Fruit fly (Drosophila melanogaster) whole organism, embryonic: ENCODE measurements around the gene CG10413.

ENCODE experiments used
- Ada2b ChIP-seq: fragments of 200-800 bp; sonication (Bioruptor generic); IDR thresholded peaks from 2 replicates; pipeline ENCODE4 v1.3.6; 2022; ENCODE audit warnings: missing biosample characterization, missing genetic modification characterization
- Atf-2 ChIP-seq: fragments of 200-800 bp; sonication (Bioruptor generic); optimal IDR thresholded peaks from 2 replicates; lab custom pipeline; 2016; ENCODE audit warnings: missing biosample characterization, missing genetic modification characterization
- Bdp1 ChIP-seq: fragments of 200-800 bp; sonication (Bioruptor generic); optimal IDR thresholded peaks from 3 replicates; lab custom pipeline; 2016; ENCODE audit warnings: missing biosample characterization, missing genetic modification characterization
- BtbVII ChIP-seq: fragments of 200-800 bp; sonication (Bioruptor generic); optimal IDR thresholded peaks from 3 replicates; lab custom pipeline; 2017; ENCODE audit warnings: missing biosample characterization, mild to moderate bottlenecking, missing genetic modification characterization
- C15 ChIP-seq: fragments of 200-800 bp; sonication (Bioruptor generic); IDR thresholded peaks from 3 replicates; pipeline ENCODE4 v1.3.6; 2022; ENCODE audit warnings: missing biosample characterization, missing genetic modification characterization
- CG11247 ChIP-seq: fragments of 200-800 bp; sonication (Bioruptor generic); IDR thresholded peaks from 2 replicates; pipeline ENCODE4 v1.3.6; 2022; ENCODE audit warnings: missing biosample characterization, missing genetic modification characterization
- CG12104 ChIP-seq: fragments of 200-800 bp; sonication (Bioruptor generic); optimal IDR thresholded peaks from 3 replicates; lab custom pipeline; 2016; ENCODE audit warnings: missing biosample characterization, missing genetic modification characterization
- CG12219 ChIP-seq: fragments of 200-800 bp; sonication (Bioruptor generic); optimal IDR thresholded peaks from 3 replicates; lab custom pipeline; 2018; ENCODE audit warnings: missing biosample characterization, mild to moderate bottlenecking, missing genetic modification characterization
- CG12659 ChIP-seq: fragments of 200-800 bp; sonication (Bioruptor generic); optimal IDR thresholded peaks from 3 replicates; lab custom pipeline; 2017; ENCODE audit warnings: mild to moderate bottlenecking, missing biosample characterization, missing genetic modification reagents, missing genetic modification characterization
- CG13296 ChIP-seq: fragments of 200-800 bp; sonication (Bioruptor generic); optimal IDR thresholded peaks from 3 replicates; lab custom pipeline; 2018; ENCODE audit warnings: missing biosample characterization, mild to moderate bottlenecking, missing genetic modification characterization
- CG13894 ChIP-seq: fragments of 200-800 bp; sonication (Bioruptor generic); optimal IDR thresholded peaks from 3 replicates; lab custom pipeline; 2018; ENCODE audit warnings: missing biosample characterization, mild to moderate bottlenecking, missing genetic modification characterization, moderate library complexity
- CG14710 ChIP-seq: fragments of 200-800 bp; sonication (Bioruptor generic); optimal IDR thresholded peaks from 3 replicates; lab custom pipeline; 2019; ENCODE audit warnings: missing biosample characterization, mild to moderate bottlenecking, missing genetic modification characterization, moderate library complexity
- CG14965 ChIP-seq: fragments of 200-800 bp; sonication (Bioruptor generic); optimal IDR thresholded peaks from 2 replicates; lab custom pipeline; 2016; ENCODE audit warnings: missing biosample characterization, missing genetic modification characterization, borderline replicate concordance
- CG16813 ChIP-seq: fragments of 200-800 bp; sonication (Bioruptor generic); IDR thresholded peaks from 3 replicates; pipeline ENCODE4 v1.3.6; 2022; ENCODE audit warnings: missing biosample characterization, missing genetic modification characterization; ENCODE audit not compliant: partially characterized antibody
- CG16863 ChIP-seq: fragments of 200-800 bp; sonication (Bioruptor generic); optimal IDR thresholded peaks from 3 replicates; lab custom pipeline; 2016; ENCODE audit warnings: missing biosample characterization, missing genetic modification characterization
- CG17385 ChIP-seq: fragments of 200-800 bp; sonication (Bioruptor generic); optimal IDR thresholded peaks from 3 replicates; lab custom pipeline; 2018; ENCODE audit warnings: missing biosample characterization, mild to moderate bottlenecking, missing genetic modification characterization
- CG2120 ChIP-seq: fragments of 200-800 bp; sonication (Bioruptor generic); optimal IDR thresholded peaks from 3 replicates; lab custom pipeline; 2016; ENCODE audit warnings: missing biosample characterization, missing genetic modification characterization
- CG31365 ChIP-seq: fragments of 200-800 bp; sonication (Bioruptor generic); optimal IDR thresholded peaks from 2 replicates; lab custom pipeline; 2018; ENCODE audit warnings: missing biosample characterization, mild to moderate bottlenecking, missing genetic modification characterization
- CG3407 ChIP-seq: fragments of 200-800 bp; sonication (Bioruptor generic); optimal IDR thresholded peaks from 2 replicates; lab custom pipeline; 2018; ENCODE audit warnings: missing biosample characterization, mild to moderate bottlenecking, missing genetic modification characterization
- CG34224 ChIP-seq: fragments of 200-800 bp; sonication (Bioruptor generic); IDR thresholded peaks from 3 replicates; pipeline ENCODE4 v1.3.6; 2022; ENCODE audit warnings: missing biosample characterization, missing genetic modification characterization; ENCODE audit not compliant: partially characterized antibody
- CG34422 ChIP-seq: fragments of 200-800 bp; sonication (Bioruptor generic); IDR thresholded peaks from 3 replicates; pipeline ENCODE4 v1.3.6; 2022; ENCODE audit warnings: missing biosample characterization, missing genetic modification characterization
- CG43689 ChIP-seq: fragments of 200-800 bp; sonication (Bioruptor generic); IDR thresholded peaks from 2 replicates; pipeline ENCODE4 v1.3.6; 2022; ENCODE audit warnings: missing biosample characterization, missing genetic modification characterization
- CG6854 ChIP-seq: fragments of 200-800 bp; sonication (Bioruptor generic); optimal IDR thresholded peaks from 3 replicates; lab custom pipeline; 2017; ENCODE audit warnings: missing biosample characterization, mild to moderate bottlenecking, missing genetic modification characterization
- CG7372 ChIP-seq: fragments of 200-800 bp; sonication (Bioruptor generic); IDR thresholded peaks from 2 replicates; pipeline ENCODE4 v1.3.6; 2022; ENCODE audit warnings: missing biosample characterization, missing genetic modification characterization
- CG8290 ChIP-seq, 3 experiments: fragments of 200-800 bp; sonication (Bioruptor generic); optimal IDR thresholded peaks; 2 replicates each; lab custom pipeline; 2016 to 2019; ENCODE audit warnings: missing biosample characterization in 3 of 3, missing genetic modification characterization in 3 of 3, mild to moderate bottlenecking in 2 of 3, moderate library complexity in 1 of 3
- CG9437 ChIP-seq: fragments of 200-800 bp; sonication (Bioruptor generic); optimal IDR thresholded peaks from 2 replicates; lab custom pipeline; 2018; ENCODE audit warnings: missing biosample characterization, mild to moderate bottlenecking, missing genetic modification characterization
- CHES-1-like ChIP-seq: fragments of 200-800 bp; sonication (Bioruptor generic); optimal IDR thresholded peaks from 2 replicates; lab custom pipeline; 2016; ENCODE audit warnings: missing biosample characterization, missing genetic modification characterization
- Drgx ChIP-seq: fragments of 200-800 bp; sonication (Bioruptor generic); IDR thresholded peaks from 2 replicates; pipeline ENCODE4 v1.3.6; 2022; ENCODE audit warnings: missing biosample characterization, missing genetic modification characterization
- E2f1 ChIP-seq: fragments of 200-800 bp; sonication (Bioruptor generic); IDR thresholded peaks from 2 replicates; pipeline ENCODE4 v1.3.6; 2022; ENCODE audit warnings: missing biosample characterization, missing genetic modification characterization
- Ets97D ChIP-seq: fragments of 200-800 bp; sonication (Bioruptor generic); optimal IDR thresholded peaks from 3 replicates; lab custom pipeline; 2016; ENCODE audit warnings: missing biosample characterization, missing genetic modification characterization
- GATAe ChIP-seq: fragments of 200-800 bp; sonication (Bioruptor generic); conservative IDR thresholded peaks from 2 replicates; pipeline ENCODE4 v1.3.6; 2022; ENCODE audit warnings: missing biosample characterization, missing genetic modification characterization
- H2.0 ChIP-seq: fragments of 200-800 bp; sonication (Bioruptor generic); IDR thresholded peaks from 2 replicates; pipeline ENCODE4 v1.3.6; 2022; ENCODE audit warnings: missing biosample characterization, missing genetic modification characterization
- Hr39 ChIP-seq: fragments of >200 bp; optimal IDR thresholded peaks from 2 replicates; lab custom pipeline; 2017
- Nf-YC ChIP-seq: fragments of 200-800 bp; optimal IDR thresholded peaks from 3 replicates; lab custom pipeline; 2019; ENCODE audit warnings: missing biosample characterization, mild to moderate bottlenecking, missing genetic modification characterization, moderate library complexity
- Rx ChIP-seq: fragments of 200-800 bp; sonication (Bioruptor generic); IDR thresholded peaks from 2 replicates; pipeline ENCODE4 v1.3.6; 2022; ENCODE audit warnings: missing biosample characterization, missing genetic modification characterization
- Side ChIP-seq: fragments of 200-800 bp; sonication (Bioruptor generic); optimal IDR thresholded peaks from 2 replicates; lab custom pipeline; 2016; ENCODE audit warnings: missing biosample characterization, missing genetic modification characterization
- al ChIP-seq: fragments of 200-800 bp; sonication (Bioruptor generic); IDR thresholded peaks from 2 replicates; pipeline ENCODE4 v1.3.6; 2022; ENCODE audit warnings: missing biosample characterization, missing genetic modification characterization
- ase ChIP-seq: fragments of 200-800 bp; sonication (Bioruptor generic); IDR thresholded peaks from 3 replicates; pipeline ENCODE4 v1.3.6; 2022; ENCODE audit warnings: missing biosample characterization, missing genetic modification characterization
- dmrt99B ChIP-seq: fragments of 200-800 bp; sonication (Bioruptor generic); optimal IDR thresholded peaks from 2 replicates; lab custom pipeline; 2018; ENCODE audit warnings: missing biosample characterization, mild to moderate bottlenecking, missing genetic modification characterization, moderate library complexity
- ems ChIP-seq: fragments of 200-800 bp; sonication (Bioruptor generic); optimal IDR thresholded peaks from 3 replicates; lab custom pipeline; 2016; ENCODE audit warnings: missing biosample characterization, missing genetic modification characterization
- en ChIP-seq: fragments of 200-800 bp; sonication (Bioruptor generic); optimal IDR thresholded peaks from 2 replicates; lab custom pipeline; 2016; ENCODE audit warnings: missing biosample characterization, missing genetic modification characterization
- gem ChIP-seq: fragments of 200-800 bp; sonication (Bioruptor generic); optimal IDR thresholded peaks from 2 replicates; lab custom pipeline; 2019; ENCODE audit warnings: missing biosample characterization, mild to moderate bottlenecking, missing genetic modification characterization, moderate library complexity
- hb ChIP-seq: fragments of 200-800 bp; sonication (Bioruptor generic); IDR thresholded peaks from 3 replicates; pipeline ENCODE4 v1.3.6; 2022; ENCODE audit warnings: missing biosample characterization, missing genetic modification characterization; ENCODE audit not compliant: partially characterized antibody
- ken ChIP-seq: fragments of 200-800 bp; sonication (Bioruptor generic); IDR thresholded peaks from 3 replicates; pipeline ENCODE4 v1.3.6; 2022; ENCODE audit warnings: missing biosample characterization, missing genetic modification characterization
- nau ChIP-seq: fragments of 200-800 bp; sonication (Bioruptor generic); optimal IDR thresholded peaks from 3 replicates; lab custom pipeline; 2017; ENCODE audit warnings: missing biosample characterization, mild to moderate bottlenecking, missing genetic modification characterization, missing genetic modification reagents
- p53 ChIP-seq: fragments of 200-800 bp; sonication (Bioruptor generic); optimal IDR thresholded peaks from 2 replicates; lab custom pipeline; 2016; ENCODE audit warnings: missing biosample characterization, missing genetic modification characterization
- repo ChIP-seq: fragments of 200-800 bp; sonication (Bioruptor generic); optimal IDR thresholded peaks from 2 replicates; lab custom pipeline; 2016; ENCODE audit warnings: missing biosample characterization, missing genetic modification characterization
- salm ChIP-seq: fragments of 200-800 bp; sonication (Bioruptor generic); optimal IDR thresholded peaks from 2 replicates; lab custom pipeline; 2018; ENCODE audit warnings: missing biosample characterization, mild to moderate bottlenecking, missing genetic modification characterization
- shn ChIP-seq: fragments of 200-800 bp; sonication (Bioruptor generic); optimal IDR thresholded peaks from 3 replicates; lab custom pipeline; 2016; ENCODE audit warnings: missing biosample characterization, missing genetic modification characterization
- sim ChIP-seq: fragments of 200-800 bp; sonication (Bioruptor generic); IDR thresholded peaks from 2 replicates; pipeline ENCODE4 v1.3.6; 2022; ENCODE audit warnings: missing biosample characterization, missing genetic modification characterization
- slbo ChIP-seq: fragments of 200-800 bp; sonication (Bioruptor generic); IDR thresholded peaks from 2 replicates; pipeline ENCODE4 v1.3.6; 2022; ENCODE audit warnings: missing biosample characterization, missing genetic modification characterization

Gene CG10413

DNA sequence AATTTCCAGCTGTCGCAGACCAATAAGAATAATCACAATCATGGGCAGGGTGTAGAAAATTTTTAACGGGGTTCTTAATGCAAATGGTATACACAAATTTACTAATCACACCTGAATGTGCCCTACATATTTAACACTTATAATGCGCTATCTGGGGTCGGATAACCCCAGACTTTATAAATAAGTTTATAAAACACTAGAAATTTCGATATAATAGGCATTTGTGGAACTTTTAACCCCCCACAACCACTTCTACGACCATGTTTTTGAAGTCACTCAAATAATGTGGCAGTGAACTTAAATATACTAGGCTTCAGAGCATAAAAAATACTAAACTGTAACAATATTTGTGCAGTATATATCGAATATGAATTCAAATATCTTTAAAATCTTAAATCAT, at the start of gene CG10413 (continued):
- TF ChIP-seq salm (tag; lab: Kevin White, UChicago) (peak; percentile 97), CG3407 (peak; percentile 96), CG43689 (GFP tag; lab: Robert Waterston, UW) (peak; percentile 94), gem (tag; lab: Kevin White, UChicago) (peak; percentile 99), Nf-YC (tag; lab: Kevin White, UChicago) (peak; percentile 93), dmrt99B (tag; lab: Kevin White, UChicago) (peak; percentile 97), CG7372 (GFP tag; lab: Robert Waterston, UW) (peak; percentile 98), en (peak; percentile 97), CG13894 (peak; percentile 98), CG14710 (tag; lab: Kevin White, UChicago) (peak; percentile 97), Drgx (peak; percentile 97), ase (GFP tag; lab: Robert Waterston, UW) (peak; percentile 92), CG12219 (peak; percentile 98), Side (peak; percentile 98), CG34422 (GFP tag; lab: Robert Waterston, UW) (peak; percentile 98; the same call in 2 of the 3 replicates), Bdp1 (GFP tag; lab: Kevin White, UChicago) (peak; percentile 93), CG12659 (GFP tag; lab: Kevin White, UChicago) (peak; percentile 99), CG16863 (GFP tag; lab: Kevin White, UChicago) (peak; percentile 96), H2.0 (GFP tag; lab: Robert Waterston, UW) (peak; percentile 96), Ets97D (GFP tag; lab: Kevin White, UChicago) (peak; percentile 94), Ada2b (GFP tag; lab: Robert Waterston, UW) (peak; percentile 97), Atf-2 (GFP tag; lab: Kevin White, UChicago) (peak; percentile 98), C15 (peak; percentile 92), CG16813 (0 out of 3 replicates have a peak, but pooled peaks have one; percentile 43), nau (GFP tag; lab: Kevin White, UChicago) (peak; percentile 97), ems (GFP tag; lab: Kevin White, UChicago) (peak; percentile 96), ken (GFP tag; lab: Robert Waterston, UW) (peak; percentile 95), al (GFP tag; lab: Robert Waterston, UW) (peak; percentile 98), CG12104 (GFP tag; lab: Kevin White, UChicago) (peak; percentile 96), CG13296 (GFP tag; lab: Kevin White, UChicago) (peak; percentile 98), CG8290 (GFP tag; optimal IDR thresholded peaks at IDR 0.05; lab: Kevin White, UChicago) (peak; percentile 93), CG8290 (tag; optimal IDR thresholded peaks at IDR 0.05; lab: Kevin White, UChicago) (peak; percentile 90 to 97), BtbVII (peak; percentile 98), repo (GFP tag; lab: Kevin White, UChicago) (peak; percentile 92), CG14965 (GFP tag; lab: Kevin White, UChicago) (peak; percentile 71), CG31365 (tag; lab: Kevin White, UChicago) (peak; percentile 91), CHES-1-like (GFP tag; lab: Kevin White, UChicago) (peak; percentile 98), shn (GFP tag; lab: Kevin White, UChicago) (peak; percentile 98), Hr39 (lab: Kevin White, UChicago) (no peak), CG17385 (GFP tag; lab: Kevin White, UChicago) (peak; percentile 96), CG6854 (GFP tag; lab: Kevin White, UChicago) (peak; percentile 94), sim (GFP tag; lab: Robert Waterston, UW) (peak; percentile 88; the same call in 1 of the 2 replicates), CG11247 (GFP tag; lab: Robert Waterston, UW) (peak; percentile 97), p53 (GFP tag; lab: Kevin White, UChicago) (peak; percentile 91), Rx (GFP tag; lab: Robert Waterston, UW) (peak; percentile 95), slbo (GFP tag; lab: Robert Waterston, UW) (peak; percentile 98), CG9437 (GFP tag; lab: Kevin White, UChicago) (peak; percentile 90), CG2120 (GFP tag; lab: Kevin White, UChicago) (peak; percentile 99), GATAe (GFP tag; lab: Robert Waterston, UW) (peak; percentile 90), hb (GFP tag; lab: Robert Waterston, UW) (no peak), E2f1 (GFP tag; lab: Robert Waterston, UW) (peak; percentile 96), CG34224 (GFP tag; lab: Robert Waterston, UW) (no peak)
